Fruit fly (Drosophila melanogaster) whole organism, larva: ENCODE results near the gene unc79.

Experiments used
- noc ChIP-seq: fragments of 200-800 bp; sonication (Bioruptor generic); optimal IDR thresholded peaks from 3 replicates; lab custom pipeline; 2019; ENCODE audit warnings: missing biosample characterization, mild to moderate bottlenecking, missing genetic modification characterization, moderate library complexity

unc79 gene

dm6 chr3R:19246080-19246637, at the start of gene unc79:
unc79 (minus strand) TSS chr3R:19246130.
- TF ChIP-seq noc (tag; lab: Kevin White, UChicago) = no peak

dm6 chr3R:19293873-19294272, 47.9 kb upstream of the unc79 start:
- TF ChIP-seq noc (tag; lab: Kevin White, UChicago) = no peak

DNA sequence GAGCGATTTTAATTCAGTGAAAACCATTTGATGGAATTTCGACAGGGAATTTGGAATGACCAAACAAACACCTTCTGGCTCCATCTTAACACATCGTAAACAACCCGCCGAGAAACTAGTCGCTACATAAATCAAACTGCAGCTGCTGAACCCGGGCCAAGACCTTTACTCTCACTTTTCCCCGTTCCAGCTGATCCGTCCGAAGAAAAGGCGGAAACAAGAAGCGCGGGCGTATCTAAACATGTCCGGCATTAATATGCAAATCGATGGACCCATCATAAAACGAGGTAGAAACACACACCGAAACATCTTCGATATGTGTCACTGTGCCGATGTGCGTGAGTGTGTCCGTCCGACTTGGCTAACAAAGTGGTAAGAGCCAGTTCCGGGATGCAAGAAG, 47.0 kb upstream of the unc79 start:
- TF ChIP-seq noc (tag; lab: Kevin White, UChicago) = no peak

DNA sequence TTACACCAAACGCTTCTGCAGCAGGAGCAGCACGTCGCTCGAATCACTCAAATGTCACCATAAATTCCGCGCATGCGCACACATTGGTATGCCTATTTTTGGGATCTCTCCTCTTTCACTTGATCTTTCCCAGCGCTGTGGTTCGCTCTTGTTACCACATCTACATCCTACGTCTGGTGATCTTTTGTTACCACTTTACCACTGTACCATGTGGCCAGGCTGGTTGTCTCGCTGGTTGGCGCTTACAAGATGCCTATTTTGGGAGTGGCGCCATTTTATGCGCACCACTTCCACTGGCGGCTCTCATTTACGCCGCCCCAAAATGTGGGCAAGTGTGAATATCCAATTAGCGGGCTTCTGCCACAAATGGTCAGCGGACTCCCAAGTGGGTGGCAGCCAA, 41.8 kb upstream of the unc79 start:
- no peak for TF ChIP-seq noc (tag; lab: Kevin White, UChicago)

dm6 chr3R:19286488-19286887, 40.6 kb upstream of the unc79 start:
- TF ChIP-seq noc (tag; lab: Kevin White, UChicago) = no peak

- no peak for TF ChIP-seq noc (tag; lab: Kevin White, UChicago)
Observed at dm6 chr3R:19283514-19283913, 37.6 kb upstream of the unc79 start.

DNA sequence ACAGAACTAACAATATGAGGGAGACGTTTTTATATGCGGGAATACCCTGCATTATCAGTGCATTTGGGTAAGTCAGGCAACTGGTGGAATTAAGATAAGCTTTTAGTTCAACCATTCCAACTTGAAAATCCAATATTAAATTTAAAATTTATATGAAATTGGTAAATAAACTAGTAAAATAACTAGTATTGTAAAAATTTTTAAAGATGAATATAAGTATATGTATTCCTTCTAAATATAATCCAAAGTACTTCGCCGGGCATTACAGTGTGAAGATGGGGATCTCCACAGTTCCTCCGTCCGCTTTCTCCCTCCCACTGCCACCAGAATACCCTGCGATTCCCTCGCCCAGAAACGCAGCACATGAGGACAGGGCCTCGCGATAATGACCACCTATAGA, 36.9 kb upstream of the unc79 start:
- no peak for TF ChIP-seq noc (tag; lab: Kevin White, UChicago)

DNA sequence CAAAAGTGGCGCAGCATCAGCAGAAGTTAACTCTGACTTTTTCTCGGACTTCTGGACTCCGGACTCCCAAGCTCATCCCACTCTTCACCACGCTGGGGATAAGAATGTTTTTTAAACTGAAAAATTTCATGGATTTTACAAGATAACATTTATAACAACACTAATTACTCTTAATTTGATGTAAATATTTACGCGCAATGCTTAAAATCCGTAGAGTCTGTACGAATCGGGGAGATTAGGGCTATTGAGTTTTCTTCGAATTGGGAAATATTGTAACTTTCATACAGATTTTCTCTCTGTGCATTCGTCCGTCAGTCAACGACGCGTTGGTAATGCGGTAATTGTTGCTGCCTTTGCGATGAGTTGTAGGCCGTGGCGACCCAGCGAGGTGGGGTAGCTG, 36.3 kb upstream of the unc79 start:
- no peak for TF ChIP-seq noc (tag; lab: Kevin White, UChicago)

- no peak for TF ChIP-seq noc (tag; lab: Kevin White, UChicago)
Observed at dm6 chr3R:19276135-19276534, 30.2 kb upstream of the unc79 start.

- no peak for TF ChIP-seq noc (tag; lab: Kevin White, UChicago)
Observed at dm6 chr3R:19274028-19274427, 28.1 kb upstream of the unc79 start.

- TF ChIP-seq noc (tag; lab: Kevin White, UChicago) = no peak
Observed at dm6 chr3R:19271125-19271524, 25.2 kb upstream of the unc79 start.

- no peak for TF ChIP-seq noc (tag; lab: Kevin White, UChicago)
Observed at dm6 chr3R:19264789-19265188, 18.9 kb upstream of the unc79 start.

- TF ChIP-seq noc (tag; lab: Kevin White, UChicago) = no peak
Observed at dm6 chr3R:19256477-19256876, 10.5 kb upstream of the unc79 start, which contains the start of gene CG14280. CG14280 (plus strand) TSS chr3R:19256777.

DNA sequence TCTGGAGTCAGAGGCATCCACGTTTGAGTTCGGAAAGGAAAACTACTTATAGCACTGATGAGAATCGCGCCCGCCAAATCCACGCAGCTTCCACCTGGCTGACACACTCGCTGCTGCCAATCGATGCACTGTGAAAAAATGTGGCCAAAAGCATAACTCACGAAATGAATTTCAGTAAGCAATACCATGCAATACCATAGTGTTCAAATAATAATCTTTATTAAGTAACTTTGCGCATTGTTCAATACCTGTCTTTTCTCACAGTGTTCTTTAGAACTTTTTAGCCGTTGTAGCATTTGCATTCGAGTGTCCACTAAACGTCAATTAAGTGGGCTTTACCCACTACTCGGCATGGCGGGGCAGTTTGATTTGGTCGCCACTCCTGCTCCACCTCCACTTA, 9.3 kb upstream of the unc79 start:
- TF ChIP-seq noc (tag; lab: Kevin White, UChicago) = no peak

DNA sequence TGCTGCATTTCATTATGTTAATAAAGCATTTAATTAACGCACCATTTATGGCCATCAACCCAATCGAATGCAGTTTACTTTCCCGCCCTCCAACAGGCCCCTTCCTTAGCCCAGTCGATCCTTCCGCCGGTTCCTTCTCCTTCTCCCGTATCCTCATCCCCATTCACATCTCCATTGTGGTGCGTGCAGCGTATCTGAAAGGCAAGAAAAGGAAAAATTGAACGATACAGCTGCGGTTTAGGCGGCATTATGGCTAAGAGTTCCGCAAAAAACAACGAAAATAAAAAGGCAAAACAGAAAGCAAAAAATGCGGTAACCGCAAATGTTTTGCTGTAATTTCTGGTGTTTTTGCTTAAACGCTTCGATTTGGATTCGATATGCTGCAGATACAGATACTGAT, 8.0 kb upstream of the unc79 start:
- no peak for TF ChIP-seq noc (tag; lab: Kevin White, UChicago)

DNA sequence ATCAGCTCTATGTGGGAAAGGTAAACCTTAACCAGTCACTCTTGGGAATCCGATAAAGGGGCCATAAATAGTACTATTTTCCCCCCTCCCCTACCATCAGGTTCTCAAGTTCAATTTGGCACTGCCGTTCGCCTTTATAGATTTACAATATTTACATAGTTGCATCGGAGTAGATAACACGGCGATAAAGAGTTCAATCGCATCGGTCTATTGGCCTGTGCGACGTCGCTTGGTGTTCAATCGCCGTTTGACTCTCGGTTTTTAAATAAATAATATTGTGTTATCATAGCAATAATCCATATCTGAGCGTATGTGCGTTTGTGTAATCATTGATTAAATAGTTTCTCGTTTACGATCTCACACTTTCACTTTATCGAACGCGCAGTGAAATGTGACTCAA, 4.1 kb upstream of the unc79 start:
- TF ChIP-seq noc (tag; lab: Kevin White, UChicago) = no peak

- no peak for TF ChIP-seq noc (tag; lab: Kevin White, UChicago)
Observed at dm6 chr3R:19248036-19248435, 2.1 kb upstream of the unc79 start, which contains the start of gene CG5217. CG5217 (minus strand) TSS chr3R:19248136.

dm6 chr3R:19245399-19245798, 531 bp downstream of the unc79 start:
- no peak for TF ChIP-seq noc (tag; lab: Kevin White, UChicago)
